Worm (Caenorhabditis elegans): ENCODE data around the gene dgtr-1.

DNA sequence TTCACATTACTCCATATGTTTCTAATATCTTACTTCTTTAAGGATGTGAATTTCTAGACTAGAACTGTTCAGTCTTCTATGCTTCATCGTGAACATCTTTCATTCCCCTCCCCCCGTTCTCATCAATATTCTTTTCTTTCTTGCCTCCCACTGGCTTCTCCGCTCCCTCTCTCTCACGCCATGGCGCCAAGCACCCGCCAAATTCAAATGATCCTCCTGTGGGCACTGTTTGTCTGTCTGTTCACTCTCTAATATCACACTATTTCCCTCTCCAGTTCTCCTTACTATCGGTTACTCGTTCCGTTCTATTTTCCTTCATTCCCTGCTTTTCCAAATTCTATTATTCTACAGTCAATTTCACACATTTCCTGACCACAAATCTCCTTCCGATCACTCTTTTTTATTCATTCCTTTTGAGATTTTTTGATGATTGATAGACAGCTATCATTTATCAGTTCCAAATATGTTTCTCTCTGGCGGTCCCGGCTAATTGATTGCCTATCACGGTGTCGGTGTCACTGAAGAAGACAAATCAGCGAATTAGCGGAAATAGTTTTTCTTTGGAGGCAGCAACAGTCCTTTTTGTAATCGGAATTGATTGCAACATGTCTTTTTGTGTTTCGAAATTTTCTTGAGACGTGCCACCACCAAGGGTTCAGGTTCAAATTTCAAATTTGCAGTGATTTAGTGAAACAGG is 38.5 kb upstream of the dgtr-1 start:
- TF ChIP-seq nhr-90 (tag; optimal IDR thresholded peaks at IDR 0.05), result no peak
- TF ChIP-seq F22D6.2 (tag; optimal IDR thresholded peaks at IDR 0.05), result no peak
- TF ChIP-seq ama-1 (optimal IDR thresholded peaks at IDR 0.05), result no peak
- TF ChIP-seq ama-1 (GFP tag; optimal IDR thresholded peaks at IDR 0.05), result no peak
- no peak for TF ChIP-seq F23B12.7 (tag; optimal IDR thresholded peaks at IDR 0.05; ENCODE audit: insufficient read depth)
- no peak for TF ChIP-seq lin-35 (GFP tag; optimal IDR thresholded peaks at IDR 0.05)
- TF ChIP-seq F52B5.7 (tag; optimal IDR thresholded peaks at IDR 0.05), result no peak
- TF ChIP-seq sea-2 (GFP tag; IDR thresholded peaks at IDR 0.05), result no peak
- TF ChIP-seq efl-1 (GFP tag; optimal IDR thresholded peaks at IDR 0.05), result no peak
- TF ChIP-seq F57C9.4 (tag; optimal IDR thresholded peaks at IDR 0.05), result no peak
